Worm (Caenorhabditis elegans) whole organism, L2 larva: ENCODE data around the gene C03G5.14.

Source experiments
- C34F6.9 ChIP-seq: fragments of 150-350 bp; optimal IDR thresholded peaks from 2 replicates; lab custom pipeline; 2014; ENCODE audit warnings: missing biosample characterization, missing genetic modification characterization
- F13H6.1 ChIP-seq: sonication (generic microtip); optimal IDR thresholded peaks from 2 replicates; lab custom pipeline; 2016; ENCODE audit warnings: missing genetic modification characterization, missing compliant biosample characterization
- R02D3.7 ChIP-seq: fragments of 150-350 bp; optimal IDR thresholded peaks from 2 replicates; lab custom pipeline; 2014; ENCODE audit warnings: missing biosample characterization, missing genetic modification characterization
- Y55F3AM.14 ChIP-seq: fragments of 200-800 bp; sonication (Bioruptor generic); optimal IDR thresholded peaks from 2 replicates; lab custom pipeline; 2018; ENCODE audit warnings: mild to moderate bottlenecking, missing genetic modification characterization, missing compliant biosample characterization
- ZK546.5 ChIP-seq: sonication (generic microtip); optimal IDR thresholded peaks from 2 replicates; lab custom pipeline; 2017; ENCODE audit warnings: missing biosample characterization, missing genetic modification characterization
- aly-2 ChIP-seq: fragments of 150-350 bp; optimal IDR thresholded peaks from 2 replicates; lab custom pipeline; 2014; ENCODE audit warnings: missing biosample characterization, missing genetic modification characterization
- ama-1 ChIP-seq: fragments of 150-350 bp; optimal IDR thresholded peaks from 2 replicates; lab custom pipeline; 2018; ENCODE audit warnings: inconsistent platforms
- blmp-1 ChIP-seq: sonication (generic microtip); optimal IDR thresholded peaks from 2 replicates; lab custom pipeline; 2017; ENCODE audit warnings: missing genetic modification characterization, mild to moderate bottlenecking, missing compliant biosample characterization, antibody characterized with exemption, moderate library complexity; ENCODE audit not compliant: insufficient read depth
- ceh-16 ChIP-seq: fragments of 150-350 bp; optimal IDR thresholded peaks from 2 replicates; lab custom pipeline; 2014; ENCODE audit warnings: missing biosample characterization, missing genetic modification characterization
- crh-2 ChIP-seq: sonication (generic microtip); optimal IDR thresholded peaks from 2 replicates; lab custom pipeline; 2017; ENCODE audit warnings: missing biosample characterization, missing genetic modification characterization
- dmd-4 ChIP-seq: sonication (generic microtip); optimal IDR thresholded peaks from 2 replicates; lab custom pipeline; 2017; ENCODE audit warnings: missing biosample characterization, missing genetic modification characterization
- egl-27 ChIP-seq: sonication (generic microtip); optimal IDR thresholded peaks from 3 replicates; lab custom pipeline; 2017; ENCODE audit warnings: missing biosample characterization, missing genetic modification reagents, missing genetic modification characterization
- elt-1 ChIP-seq: fragments of 150-350 bp; optimal IDR thresholded peaks from 2 replicates; lab custom pipeline; 2014; ENCODE audit warnings: missing biosample characterization, missing genetic modification characterization
- elt-3 ChIP-seq: sonication (generic microtip); optimal IDR thresholded peaks from 2 replicates; lab custom pipeline; 2017; ENCODE audit warnings: missing biosample characterization, missing genetic modification characterization
- fos-1 ChIP-seq: fragments of 150-350 bp; optimal IDR thresholded peaks from 2 replicates; lab custom pipeline; 2014; ENCODE audit warnings: missing biosample characterization, missing genetic modification characterization
- gmeb-1 ChIP-seq: fragments of 150-350 bp; optimal IDR thresholded peaks from 2 replicates; lab custom pipeline; 2014; ENCODE audit warnings: missing biosample characterization, missing genetic modification characterization
- lin-11 ChIP-seq: fragments of 150-350 bp; sonication (generic microtip); optimal IDR thresholded peaks from 2 replicates; lab custom pipeline; 2014; ENCODE audit warnings: missing biosample characterization, missing genetic modification characterization, inconsistent platforms, mixed read lengths
- lin-13 ChIP-seq: fragments of 150-350 bp; optimal IDR thresholded peaks from 2 replicates; lab custom pipeline; 2014; ENCODE audit warnings: missing biosample characterization, missing genetic modification reagents, missing genetic modification characterization
- lin-39 ChIP-seq: fragments of 150-350 bp; optimal IDR thresholded peaks from 2 replicates; lab custom pipeline; 2014; ENCODE audit warnings: missing biosample characterization, missing genetic modification reagents, missing genetic modification characterization
- lsy-2 ChIP-seq, 2 experiments: fragments of 150-350 bp in 1 of 2; sonication (generic microtip) in 1 of 2; optimal IDR thresholded peaks; 2 replicates each; lab custom pipeline; 2014 to 2017; ENCODE audit warnings: missing biosample characterization in 2 of 2, missing genetic modification characterization in 2 of 2
- mab-5 ChIP-seq: fragments of 150-350 bp; optimal IDR thresholded peaks from 2 replicates; lab custom pipeline; 2014; ENCODE audit warnings: missing biosample characterization, missing genetic modification characterization
- mbf-1 ChIP-seq: sonication (generic microtip); optimal IDR thresholded peaks from 2 replicates; lab custom pipeline; 2017; ENCODE audit warnings: missing biosample characterization, missing genetic modification characterization
- mdl-1 ChIP-seq, 2 experiments: fragments of 150-350 bp in 1 of 2; sonication (generic microtip) in 1 of 2; optimal IDR thresholded peaks; 2 replicates each; lab custom pipeline; 2017; ENCODE audit warnings: missing biosample characterization in 2 of 2, missing genetic modification characterization in 2 of 2
- nhr-10 ChIP-seq: sonication (generic microtip); optimal IDR thresholded peaks from 2 replicates; lab custom pipeline; 2017; ENCODE audit warnings: missing biosample characterization, missing genetic modification characterization
- nhr-12 ChIP-seq: fragments of 150-350 bp; optimal IDR thresholded peaks from 2 replicates; lab custom pipeline; 2014; ENCODE audit warnings: missing biosample characterization, missing genetic modification characterization
- nhr-129 ChIP-seq: fragments of 150-350 bp; optimal IDR thresholded peaks from 2 replicates; lab custom pipeline; 2014; ENCODE audit warnings: missing biosample characterization, missing genetic modification characterization
- nhr-21 ChIP-seq: fragments of 150-350 bp; optimal IDR thresholded peaks from 2 replicates; lab custom pipeline; 2014; ENCODE audit warnings: missing biosample characterization, missing genetic modification characterization
- nhr-23 ChIP-seq: fragments of 150-350 bp; optimal IDR thresholded peaks from 2 replicates; lab custom pipeline; 2014; ENCODE audit warnings: missing biosample characterization, missing genetic modification reagents, missing genetic modification characterization
- nhr-237 ChIP-seq: fragments of 150-350 bp; optimal IDR thresholded peaks from 2 replicates; lab custom pipeline; 2014; ENCODE audit warnings: missing biosample characterization, missing genetic modification characterization
- nhr-25 ChIP-seq: fragments of 150-350 bp; sonication (generic microtip); optimal IDR thresholded peaks from 3 replicates; lab custom pipeline; 2014; ENCODE audit warnings: missing biosample characterization, missing genetic modification characterization
- nhr-6 ChIP-seq: fragments of 150-350 bp; optimal IDR thresholded peaks from 2 replicates; lab custom pipeline; 2014; ENCODE audit warnings: missing biosample characterization, missing genetic modification characterization
- nhr-77 ChIP-seq: fragments of 150-350 bp; optimal IDR thresholded peaks from 2 replicates; lab custom pipeline; 2014; ENCODE audit warnings: missing biosample characterization, missing genetic modification characterization
- peb-1 ChIP-seq: fragments of 150-350 bp; optimal IDR thresholded peaks from 2 replicates; lab custom pipeline; 2014; ENCODE audit warnings: missing biosample characterization, missing genetic modification characterization
- sem-4 ChIP-seq: fragments of 150-350 bp; optimal IDR thresholded peaks from 2 replicates; lab custom pipeline; 2014; ENCODE audit warnings: missing biosample characterization, missing genetic modification reagents, missing genetic modification characterization
- skn-1 ChIP-seq: sonication (generic microtip); optimal IDR thresholded peaks from 2 replicates; lab custom pipeline; 2017; ENCODE audit warnings: missing biosample characterization, missing genetic modification characterization
- sma-3 ChIP-seq: sonication (generic microtip); optimal IDR thresholded peaks from 2 replicates; lab custom pipeline; 2016; ENCODE audit warnings: missing genetic modification reagents, missing genetic modification characterization, missing compliant biosample characterization
- sma-9 ChIP-seq, 2 experiments: fragments of 150-350 bp in 1 of 2; sonication (generic microtip) in 1 of 2; optimal IDR thresholded peaks; 2 replicates each; lab custom pipeline; 2014 to 2016; ENCODE audit warnings: missing genetic modification characterization in 2 of 2, mild to moderate bottlenecking in 1 of 2, missing biosample characterization in 1 of 2, missing compliant biosample characterization in 1 of 2, missing genetic modification reagents in 1 of 2, moderate library complexity in 1 of 2
- snpc-4 ChIP-seq: fragments of 150-350 bp; optimal IDR thresholded peaks from 2 replicates; lab custom pipeline; 2014; ENCODE audit warnings: missing biosample characterization, missing genetic modification characterization
- unc-39 ChIP-seq: fragments of 150-350 bp; optimal IDR thresholded peaks from 2 replicates; lab custom pipeline; 2014; ENCODE audit warnings: missing biosample characterization, missing genetic modification characterization
- unc-55 ChIP-seq: fragments of 150-350 bp; sonication (generic microtip); optimal IDR thresholded peaks from 3 replicates; lab custom pipeline; 2014; ENCODE audit warnings: missing biosample characterization, missing genetic modification reagents, missing genetic modification characterization
- unc-62 ChIP-seq: fragments of 150-350 bp; optimal IDR thresholded peaks from 2 replicates; lab custom pipeline; 2014; ENCODE audit warnings: missing biosample characterization, missing genetic modification reagents, missing genetic modification characterization
- zag-1 ChIP-seq: fragments of 150-350 bp; optimal IDR thresholded peaks from 2 replicates; lab custom pipeline; 2014; ENCODE audit warnings: missing biosample characterization, missing genetic modification characterization
- ztf-1 ChIP-seq: fragments of 200-800 bp; sonication (Bioruptor generic); conservative IDR thresholded peaks from 2 replicates; pipeline ENCODE4 v1.3.6; 2022; ENCODE audit warnings: missing genetic modification characterization, missing compliant biosample characterization
- ztf-11 ChIP-seq: sonication (generic microtip); optimal IDR thresholded peaks from 2 replicates; lab custom pipeline; 2017; ENCODE audit warnings: missing biosample characterization, missing genetic modification characterization
- ztf-4 ChIP-seq: fragments of 150-350 bp; optimal IDR thresholded peaks from 2 replicates; lab custom pipeline; 2014; ENCODE audit warnings: missing biosample characterization, missing genetic modification characterization

C03G5.14 gene

DNA sequence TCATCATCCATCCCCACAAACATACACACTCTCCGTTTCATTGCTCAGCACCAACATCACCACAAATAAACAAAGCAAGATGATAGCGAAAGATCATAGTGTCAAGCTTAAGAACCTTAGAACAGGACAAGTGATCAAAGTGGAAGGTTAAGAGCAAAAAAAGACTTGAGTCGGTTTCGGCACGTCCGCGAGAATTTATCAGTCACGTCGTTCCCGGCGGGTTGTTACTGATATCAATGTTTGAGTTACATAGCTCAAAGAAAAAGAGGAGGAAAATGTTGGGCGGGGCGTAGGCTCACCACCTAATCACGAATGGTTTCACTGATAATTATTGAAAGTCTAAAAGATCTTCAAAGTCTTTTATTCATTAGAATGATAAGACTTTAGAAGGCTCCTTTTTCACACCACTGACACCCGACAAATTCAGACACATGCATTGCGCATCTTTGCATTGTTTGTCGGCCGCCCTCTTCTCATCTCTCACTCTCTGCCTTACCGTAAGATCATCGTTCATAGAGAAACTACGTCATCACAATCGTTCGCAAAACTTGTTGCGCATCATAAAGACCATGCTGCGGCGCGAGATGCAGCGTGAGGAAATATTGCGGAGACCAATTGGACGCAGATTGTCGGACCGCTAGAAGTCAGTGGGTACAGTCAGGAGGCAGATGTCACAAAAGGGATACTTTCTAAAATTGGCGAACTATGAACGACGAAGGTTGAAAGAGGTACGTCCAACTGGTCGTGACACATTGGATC is 44.5 kb upstream of the C03G5.14 start:
- no peak for TF ChIP-seq ZK546.5 (tag; lab: Kevin White, UChicago)
- TF ChIP-seq fos-1, result peak; percentile 48
- peak; percentile 77 for TF ChIP-seq Y55F3AM.14 (GFP tag; lab: Kevin White, UChicago)
- no peak for TF ChIP-seq R02D3.7 (tag; lab: Kevin White, UChicago)
- no peak for TF ChIP-seq peb-1 (tag; lab: Kevin White, UChicago)
- TF ChIP-seq ztf-4 (tag; lab: Kevin White, UChicago), result peak; percentile 18
- TF ChIP-seq nhr-77, result no peak
- TF ChIP-seq nhr-25, result peak; percentile 98
- TF ChIP-seq nhr-237 (tag; lab: Kevin White, UChicago), result peak; percentile 13
- peak; percentile 79 for TF ChIP-seq nhr-129 (tag; lab: Kevin White, UChicago)
- TF ChIP-seq snpc-4 (tag; lab: Kevin White, UChicago), result peak; percentile 2
- no peak for TF ChIP-seq elt-3
- no peak for TF ChIP-seq elt-1 (tag; lab: Kevin White, UChicago)
- no peak for TF ChIP-seq ztf-1 (GFP tag; lab: Robert Waterston, UW)
- TF ChIP-seq nhr-6, result peak; percentile 52
- no peak for TF ChIP-seq nhr-10 (tag; lab: Kevin White, UChicago)
- TF ChIP-seq lsy-2 (tag; optimal IDR thresholded peaks at IDR 0.05; lab: Kevin White, UChicago), result peak in 1 of 2 experiments; percentile 79
- no peak for TF ChIP-seq nhr-23
- TF ChIP-seq unc-39 (tag; lab: Kevin White, UChicago), result no peak
- peak; percentile 54 for TF ChIP-seq gmeb-1 (tag; lab: Kevin White, UChicago)
- TF ChIP-seq lin-11 (tag; lab: Kevin White, UChicago), result no peak
- TF ChIP-seq ceh-16 (tag; lab: Kevin White, UChicago), result peak; percentile 87
- TF ChIP-seq skn-1, result no peak
- TF ChIP-seq ama-1, result no peak
- no peak for TF ChIP-seq unc-55 (GFP tag; lab: Kevin White, UChicago)
- peak; percentile 89 to 94 for TF ChIP-seq mdl-1 (tag; optimal IDR thresholded peaks at IDR 0.05; lab: Kevin White, UChicago)
- TF ChIP-seq lin-39 (tag; lab: Kevin White, UChicago), result no peak
- peak; percentile 21 for TF ChIP-seq lin-13 (GFP tag; lab: Kevin White, UChicago)
- TF ChIP-seq dmd-4 (tag; lab: Kevin White, UChicago), result no peak
- no peak for TF ChIP-seq mbf-1 (tag; lab: Kevin White, UChicago)
- peak; percentile 40 for TF ChIP-seq unc-62 (GFP tag; lab: Kevin White, UChicago)
- TF ChIP-seq nhr-21 (tag; lab: Kevin White, UChicago), result peak; percentile 99
- peak; percentile 84 for TF ChIP-seq F13H6.1 (tag; lab: Kevin White, UChicago)
- peak; percentile 69 for TF ChIP-seq sem-4 (tag; lab: Kevin White, UChicago)
- TF ChIP-seq nhr-12 (tag; lab: Kevin White, UChicago), result no peak
- TF ChIP-seq mab-5, result no peak
- no peak for TF ChIP-seq zag-1 (tag; lab: Kevin White, UChicago)
- TF ChIP-seq ztf-11 (tag; lab: Kevin White, UChicago), result no peak
- TF ChIP-seq egl-27, result peak; percentile 91
- peak; percentile 18 for TF ChIP-seq C34F6.9
- TF ChIP-seq blmp-1 (tag; lab: Kevin White, UChicago), result peak; percentile 88
- TF ChIP-seq aly-2, result no peak
- TF ChIP-seq sma-9 (GFP tag; optimal IDR thresholded peaks at IDR 0.05; lab: Kevin White, UChicago), result peak; percentile 98
- TF ChIP-seq sma-9 (tag; optimal IDR thresholded peaks at IDR 0.05; lab: Kevin White, UChicago), result peak; percentile 89
- TF ChIP-seq crh-2 (tag; lab: Kevin White, UChicago), result peak; percentile 58
- peak; percentile 96 for TF ChIP-seq sma-3 (GFP tag; lab: Kevin White, UChicago)
